Worm (Caenorhabditis elegans) whole organism, L2 larva: ENCODE measurements around the gene F54H12.10.

Source experiments
- ama-1 ChIP-seq: fragments of 150-350 bp; optimal IDR thresholded peaks from 2 replicates; lab custom pipeline; 2018; ENCODE audit warnings: inconsistent platforms
- ceh-82 ChIP-seq: fragments of 150-350 bp; optimal IDR thresholded peaks from 2 replicates; lab custom pipeline; 2014; ENCODE audit warnings: missing biosample characterization, missing genetic modification characterization
- dmd-4 ChIP-seq: sonication (generic microtip); optimal IDR thresholded peaks from 2 replicates; lab custom pipeline; 2017; ENCODE audit warnings: missing biosample characterization, missing genetic modification characterization
- lin-11 ChIP-seq: fragments of 150-350 bp; sonication (generic microtip); optimal IDR thresholded peaks from 2 replicates; lab custom pipeline; 2014; ENCODE audit warnings: missing biosample characterization, missing genetic modification characterization, inconsistent platforms, mixed read lengths
- nhr-129 ChIP-seq: fragments of 150-350 bp; optimal IDR thresholded peaks from 2 replicates; lab custom pipeline; 2014; ENCODE audit warnings: missing biosample characterization, missing genetic modification characterization
- unc-62 ChIP-seq: fragments of 150-350 bp; optimal IDR thresholded peaks from 2 replicates; lab custom pipeline; 2014; ENCODE audit warnings: missing biosample characterization, missing genetic modification reagents, missing genetic modification characterization
- zag-1 ChIP-seq: fragments of 150-350 bp; optimal IDR thresholded peaks from 2 replicates; lab custom pipeline; 2014; ENCODE audit warnings: missing biosample characterization, missing genetic modification characterization
- ztf-11 ChIP-seq: sonication (generic microtip); optimal IDR thresholded peaks from 2 replicates; lab custom pipeline; 2017; ENCODE audit warnings: missing biosample characterization, missing genetic modification characterization
- ztf-4 ChIP-seq: fragments of 150-350 bp; optimal IDR thresholded peaks from 2 replicates; lab custom pipeline; 2014; ENCODE audit warnings: missing biosample characterization, missing genetic modification characterization

DNA sequence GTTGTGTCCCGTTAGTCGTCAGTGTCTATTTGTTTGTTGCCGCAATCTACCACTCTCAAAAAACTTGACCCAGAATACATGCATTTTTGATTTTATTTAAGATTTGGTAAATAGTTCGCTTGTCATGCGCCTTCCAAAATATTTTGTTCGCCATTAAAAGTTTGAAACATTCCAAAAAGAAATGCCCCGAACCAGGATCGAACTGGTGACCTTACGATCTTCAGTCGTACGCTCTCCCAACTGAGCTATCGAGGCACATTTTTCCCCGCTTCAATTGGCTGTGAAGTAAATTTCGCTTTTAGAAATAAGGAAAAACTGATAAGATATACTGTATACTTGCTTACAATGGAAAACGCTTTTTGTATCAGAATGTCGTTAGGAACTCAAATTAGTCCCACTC lies 19.5 kb upstream of the F54H12.10 start:
- TF ChIP-seq zag-1 (tag; lab: Kevin White, UChicago) (no peak), ceh-82 (no peak), lin-11 (tag; lab: Kevin White, UChicago) (no peak), dmd-4 (tag; lab: Kevin White, UChicago) (no peak), nhr-129 (tag; lab: Kevin White, UChicago) (no peak), ztf-11 (tag; lab: Kevin White, UChicago) (no peak), unc-62 (GFP tag; lab: Kevin White, UChicago) (no peak), ama-1 (lab: Kevin White, UChicago) (no peak), ztf-4 (tag; lab: Kevin White, UChicago) (no peak)
